Worm (Caenorhabditis elegans) whole organism, late embryonic: Measurements from ENCODE around the gene zig-4.

Experiments
- hlh-30 ChIP-seq: sonication (generic microtip); optimal IDR thresholded peaks from 2 replicates; lab custom pipeline; 2017; ENCODE audit warnings: antibody characterized with exemption, missing genetic modification characterization, missing compliant biosample characterization; ENCODE audit not compliant: insufficient read depth
- madf-2 ChIP-seq: sonication (generic microtip); optimal IDR thresholded peaks from 2 replicates; lab custom pipeline; 2017; ENCODE audit warnings: missing genetic modification characterization, missing compliant biosample characterization
- sox-4 ChIP-seq: sonication (generic microtip); optimal IDR thresholded peaks from 2 replicates; lab custom pipeline; 2017; ENCODE audit warnings: mild to moderate bottlenecking, missing genetic modification characterization, inconsistent platforms, missing compliant biosample characterization
- syd-9 ChIP-seq: sonication (generic microtip); optimal IDR thresholded peaks from 2 replicates; lab custom pipeline; 2016; ENCODE audit warnings: mild to moderate bottlenecking, missing genetic modification characterization, moderate library complexity, missing compliant biosample characterization
- tbx-7 ChIP-seq: sonication (generic microtip); optimal IDR thresholded peaks from 2 replicates; lab custom pipeline; 2016; ENCODE audit warnings: missing genotype, missing genetic modification characterization, missing compliant biosample characterization

DNA sequence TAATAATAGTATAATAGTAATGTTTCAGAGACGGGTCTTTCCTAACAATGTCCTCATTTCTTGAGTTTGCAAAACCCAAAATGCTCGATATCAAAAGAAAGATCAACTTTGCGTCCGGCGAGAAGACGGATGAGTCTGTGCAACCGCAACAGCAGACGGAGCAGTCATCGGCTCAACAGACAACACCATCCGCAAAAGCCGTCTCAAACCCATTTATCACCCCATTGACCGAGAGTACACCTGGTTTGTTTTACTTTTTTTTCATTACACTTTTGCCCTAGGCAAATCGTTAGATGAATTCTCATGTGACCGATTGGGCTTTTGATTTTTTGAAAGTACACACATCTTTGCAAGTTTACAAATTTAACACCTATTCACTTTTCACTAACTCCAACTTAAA lies 29.1 kb downstream of the zig-4 start, which contains the start of gene dct-1:
- no peak for TF ChIP-seq madf-2 (tag; lab: Kevin White, UChicago)
- TF ChIP-seq sox-4 (tag; lab: Kevin White, UChicago), result no peak
- no peak for TF ChIP-seq tbx-7 (tag; lab: Kevin White, UChicago)
- no peak for TF ChIP-seq syd-9 (tag; lab: Kevin White, UChicago)
- no peak for TF ChIP-seq hlh-30 (tag; lab: Kevin White, UChicago)
